Worm (Caenorhabditis elegans) whole organism, mixed stage, embryonic: ENCODE results near the gene nep-12.

Source experiments
- M03D4.4 ChIP-seq: sonication (generic microtip); optimal IDR thresholded peaks from 2 replicates; lab custom pipeline; 2017; ENCODE audit warnings: mild to moderate bottlenecking, missing genetic modification characterization, missing compliant biosample characterization
- bed-3 ChIP-seq: fragments of 200-800 bp; sonication (Bioruptor generic); optimal IDR thresholded peaks from 3 replicates; lab custom pipeline; 2018; ENCODE audit warnings: mild to moderate bottlenecking, missing genetic modification characterization, moderate library complexity, missing compliant biosample characterization
- blmp-1 ChIP-seq: fragments of 150-350 bp; optimal IDR thresholded peaks from 2 replicates; lab custom pipeline; 2014; ENCODE audit warnings: missing biosample characterization, missing genetic modification characterization
- cnd-1 ChIP-seq: fragments of 200-800 bp; sonication (Bioruptor generic); optimal IDR thresholded peaks from 2 replicates; lab custom pipeline; 2018; ENCODE audit warnings: mild to moderate bottlenecking, missing genetic modification characterization, missing compliant biosample characterization
- elt-1 ChIP-seq: sonication (generic microtip); optimal IDR thresholded peaks from 2 replicates; lab custom pipeline; 2017; ENCODE audit warnings: missing genetic modification characterization, mild to moderate bottlenecking, missing compliant biosample characterization, antibody characterized with exemption, moderate library complexity, borderline replicate concordance; ENCODE audit not compliant: insufficient read depth
- elt-3 ChIP-seq: fragments of 150-350 bp; optimal IDR thresholded peaks from 2 replicates; lab custom pipeline; 2014; ENCODE audit warnings: missing biosample characterization, missing genetic modification characterization
- lin-13 ChIP-seq: fragments of 150-350 bp; optimal IDR thresholded peaks from 2 replicates; lab custom pipeline; 2014; ENCODE audit warnings: missing biosample characterization, missing genetic modification characterization
- nhr-2 ChIP-seq: fragments of 150-350 bp; optimal IDR thresholded peaks from 2 replicates; lab custom pipeline; 2014; ENCODE audit warnings: missing biosample characterization, missing genetic modification characterization
- pha-4 ChIP-seq: fragments of 150-350 bp; optimal IDR thresholded peaks from 2 replicates; lab custom pipeline; 2018; ENCODE audit warnings: missing biosample characterization, missing genetic modification reagents, missing genetic modification characterization
- sptf-1 ChIP-seq: sonication (generic microtip); optimal IDR thresholded peaks from 2 replicates; lab custom pipeline; 2017; ENCODE audit warnings: mild to moderate bottlenecking, missing genetic modification characterization, moderate library complexity, missing compliant biosample characterization
- unc-39 ChIP-seq: fragments of 150-350 bp; optimal IDR thresholded peaks from 2 replicates; lab custom pipeline; 2014; ENCODE audit warnings: missing biosample characterization, missing genetic modification characterization

ce11 chrII:4784436-4784835 is at the start of gene nep-12:
- no peak for TF ChIP-seq bed-3 (GFP tag; lab: Kevin White, UChicago)
- no peak for TF ChIP-seq blmp-1
- TF ChIP-seq sptf-1 (tag; lab: Kevin White, UChicago): no peak
- TF ChIP-seq cnd-1: no peak
- no peak for TF ChIP-seq elt-1 (tag; lab: Kevin White, UChicago)
- no peak for TF ChIP-seq nhr-2
- TF ChIP-seq unc-39 (tag; lab: Kevin White, UChicago): no peak
- TF ChIP-seq elt-3 (tag; lab: Kevin White, UChicago): no peak
- TF ChIP-seq M03D4.4 (tag; lab: Kevin White, UChicago): no peak
- TF ChIP-seq lin-13 (tag; lab: Kevin White, UChicago): no peak
- TF ChIP-seq pha-4: no peak
